Worm (Caenorhabditis elegans) whole organism, early embryonic: ENCODE measurements around the gene prp-39.

Experiments used
- ama-1 ChIP-seq: fragments of 150-350 bp; optimal IDR thresholded peaks from 2 replicates; lab custom pipeline; 2014
- ceh-13 ChIP-seq: fragments of 200-800 bp; sonication (Bioruptor generic); optimal IDR thresholded peaks from 2 replicates; lab custom pipeline; 2018; ENCODE audit warnings: mild to moderate bottlenecking, missing genetic modification characterization, missing compliant biosample characterization
- ceh-36 ChIP-seq: sonication (generic microtip); optimal IDR thresholded peaks from 2 replicates; lab custom pipeline; 2016; ENCODE audit warnings: missing genetic modification characterization, inconsistent platforms, missing compliant biosample characterization
- ets-7 ChIP-seq: sonication (generic microtip); optimal IDR thresholded peaks from 2 replicates; lab custom pipeline; 2016; ENCODE audit warnings: missing genotype, missing genetic modification characterization, missing compliant biosample characterization
- hnd-1 ChIP-seq: sonication (generic microtip); optimal IDR thresholded peaks from 2 replicates; lab custom pipeline; 2016; ENCODE audit warnings: missing genetic modification characterization, missing compliant biosample characterization
- tbx-11 ChIP-seq: fragments of 200-800 bp; sonication (Bioruptor generic); IDR thresholded peaks from 2 replicates; pipeline ENCODE4 v1.3.6; 2022; ENCODE audit warnings: missing genetic modification characterization, missing compliant biosample characterization

ce11 chrV:5647359-5647758 lies 35.1 kb downstream of the prp-39 start, which contains the start of gene C14C11.4:
- TF ChIP-seq ets-7 (tag; lab: Kevin White, UChicago) (no peak), ama-1 (lab: Kevin White, UChicago) (no peak), tbx-11 (GFP tag; lab: Robert Waterston, UW) (no peak), ceh-36 (tag; lab: Kevin White, UChicago) (no peak), hnd-1 (no peak), ceh-13 (GFP tag; lab: Kevin White, UChicago) (no peak)
